Worm (Caenorhabditis elegans): ENCODE data around the gene C18H7.12.
A peak's percentile ranks its signal among the peaks of the same experiment; 100 is the strongest.

The C18H7.12 gene

ce11 chrIV:572487-572886 is 15.1 kb downstream of the C18H7.12 start, which contains the start of gene gex-2:
Gene gex-2 (plus strand): TSS chrIV:572769.
- 0 out of 2 replicates have a peak, but pooled peaks have one; percentile 19 for TF ChIP-seq mcd-1 (GFP tag; IDR thresholded peaks at IDR 0.05)
- no peak for TF ChIP-seq C17E4.6 (GFP tag; IDR thresholded peaks at IDR 0.05)
- peak; percentile 10 for TF ChIP-seq nhr-80 (tag; optimal IDR thresholded peaks at IDR 0.05)

ce11 chrIV:570799-571300 is 16.8 kb downstream of the C18H7.12 start, which contains the start of gene F56A11.5:
Gene F56A11.5 (minus strand): TSS chrIV:570849.
- TF ChIP-seq efl-1 (GFP tag; optimal IDR thresholded peaks at IDR 0.05): peak; percentile 65
- TF ChIP-seq nfyb-1 (GFP tag; IDR thresholded peaks at IDR 0.05): no peak
- no peak for TF ChIP-seq attf-5 (GFP tag; optimal IDR thresholded peaks at IDR 0.05)
- TF ChIP-seq madf-8 (GFP tag; conservative IDR thresholded peaks at IDR 0.05): peak; percentile 59
- no peak for TF ChIP-seq snpc-3.4 (tag; optimal IDR thresholded peaks at IDR 0.05)
- TF ChIP-seq hsf-1 (GFP tag; IDR thresholded peaks at IDR 0.05): no peak
- no peak for TF ChIP-seq sea-2 (GFP tag; IDR thresholded peaks at IDR 0.05)
- no peak for TF ChIP-seq lin-54 (GFP tag; optimal IDR thresholded peaks at IDR 0.05)
- no peak for TF ChIP-seq ets-4 (GFP tag; optimal IDR thresholded peaks at IDR 0.05)
- no peak for TF ChIP-seq pbrm-1 (GFP tag; IDR thresholded peaks at IDR 0.05)
- TF ChIP-seq nfya-2 (GFP tag; IDR thresholded peaks at IDR 0.05): no peak
- TF ChIP-seq attf-3 (GFP tag; conservative IDR thresholded peaks at IDR 0.05): no peak
- TF ChIP-seq snpc-4 (GFP tag; optimal IDR thresholded peaks at IDR 0.05): no peak
- TF ChIP-seq snpc-4 (tag; optimal IDR thresholded peaks at IDR 0.05): no peak
- no peak for TF ChIP-seq dpff-1 (tag; optimal IDR thresholded peaks at IDR 0.05)
- peak; percentile 78 for TF ChIP-seq madf-6 (GFP tag; IDR thresholded peaks at IDR 0.05)
- TF ChIP-seq F57A8.1 (GFP tag; optimal IDR thresholded peaks at IDR 0.05): no peak
- no peak for TF ChIP-seq attf-6 (GFP tag; IDR thresholded peaks at IDR 0.05)
- TF ChIP-seq ztf-25 (GFP tag; IDR thresholded peaks at IDR 0.05): no peak
- no peak for TF ChIP-seq nhr-27 (tag; optimal IDR thresholded peaks at IDR 0.05)

ce11 chrIV:564000-564399 is 23.6 kb downstream of the C18H7.12 start:
- no peak for TF ChIP-seq sptf-2 (GFP tag; optimal IDR thresholded peaks at IDR 0.05)
- no peak for TF ChIP-seq chd-7 (tag; optimal IDR thresholded peaks at IDR 0.05)
- TF ChIP-seq nhr-90 (tag; optimal IDR thresholded peaks at IDR 0.05): no peak
- no peak for TF ChIP-seq mel-28 (tag; optimal IDR thresholded peaks at IDR 0.05; ENCODE audit: borderline replicate concordance)
- no peak for TF ChIP-seq K11D2.4 (GFP tag; IDR thresholded peaks at IDR 0.05)
- TF ChIP-seq lin-54 (GFP tag; optimal IDR thresholded peaks at IDR 0.05): no peak

ce11 chrIV:563417-563816 is 24.2 kb downstream of the C18H7.12 start:
- TF ChIP-seq F55B11.4 (tag; optimal IDR thresholded peaks at IDR 0.05; ENCODE audit: borderline replicate concordance, insufficient read depth) (no peak), attf-5 (GFP tag; optimal IDR thresholded peaks at IDR 0.05) (no peak), rpc-1 (optimal IDR thresholded peaks at IDR 0.05) (no peak), rpc-1 (tag; optimal IDR thresholded peaks at IDR 0.05) (no peak), snpc-4 (GFP tag; optimal IDR thresholded peaks at IDR 0.05) (no peak), snpc-4 (tag; optimal IDR thresholded peaks at IDR 0.05) (no peak), snpc-1.3 (tag; optimal IDR thresholded peaks at IDR 0.05; ENCODE audit: insufficient read depth) (no peak), tlf-1 (GFP tag; optimal IDR thresholded peaks at IDR 0.05) (no peak), ztf-25 (GFP tag; IDR thresholded peaks at IDR 0.05) (no peak), ceh-40 (GFP tag; IDR thresholded peaks at IDR 0.05) (no peak), C17E4.6 (GFP tag; IDR thresholded peaks at IDR 0.05) (no peak), ztf-3 (GFP tag; optimal IDR thresholded peaks at IDR 0.05) (no peak), hlh-26 (GFP tag; conservative IDR thresholded peaks at IDR 0.05) (no peak)

Data from whole organism, young adult.